Worm (Caenorhabditis elegans) whole organism, L1 larva: Measurements from ENCODE around the gene str-190.
"Not testable (repeated sequence)": the region's sequence is repeated elsewhere in the genome, so short reads cannot be mapped to it uniquely, and the experiment has no call there.

Source experiments
- fkh-10 ChIP-seq: sonication (generic microtip); optimal IDR thresholded peaks from 2 replicates; lab custom pipeline; 2017; ENCODE audit warnings: missing biosample characterization, missing genetic modification reagents, missing genetic modification characterization
- fos-1 ChIP-seq: fragments of 150-350 bp; optimal IDR thresholded peaks from 2 replicates; lab custom pipeline; 2014; ENCODE audit warnings: missing biosample characterization, missing genetic modification characterization
- lin-15B ChIP-seq: fragments of 150-350 bp; sonication (generic microtip); optimal IDR thresholded peaks from 3 replicates; lab custom pipeline; 2014; ENCODE audit warnings: missing biosample characterization, missing genetic modification characterization
- nhr-47 ChIP-seq: sonication (generic microtip); optimal IDR thresholded peaks from 2 replicates; lab custom pipeline; 2016; ENCODE audit warnings: mild to moderate bottlenecking, missing genetic modification characterization, moderate library complexity, missing compliant biosample characterization
- nhr-76 ChIP-seq: sonication (generic microtip); optimal IDR thresholded peaks from 2 replicates; lab custom pipeline; 2017; ENCODE audit warnings: missing biosample characterization, missing genetic modification characterization
- unc-62 ChIP-seq: fragments of 150-350 bp; optimal IDR thresholded peaks from 2 replicates; lab custom pipeline; 2014; ENCODE audit warnings: missing biosample characterization, missing genetic modification reagents, missing genetic modification characterization

DNA sequence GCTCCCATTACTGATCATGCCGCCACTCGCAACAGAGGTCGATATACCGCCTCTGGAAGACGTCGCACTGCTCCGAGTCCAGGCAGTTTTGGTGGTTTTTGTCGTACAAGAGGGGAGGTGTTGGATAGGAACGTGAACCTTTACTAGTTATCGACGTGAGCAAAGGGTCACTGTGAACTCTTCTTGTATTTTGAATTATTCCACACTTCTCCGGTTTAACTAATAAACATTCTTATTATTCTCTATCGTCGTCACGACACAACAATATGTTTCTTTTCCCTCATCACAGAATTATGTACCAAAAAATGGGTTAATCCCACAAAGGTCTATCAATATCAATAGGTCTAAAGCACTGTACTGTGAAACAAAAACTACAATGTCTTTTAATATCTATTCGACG is 33.2 kb upstream of the str-190 start, which contains the start of gene nhr-171:
- not testable (repeated sequence) for TF ChIP-seq fkh-10; nhr-47; unc-62 (GFP tag; lab: Kevin White, UChicago); nhr-76; lin-15B (tag; lab: Kevin White, UChicago); fos-1 (tag; lab: Kevin White, UChicago)
